Worm (Caenorhabditis elegans) whole organism, L4 larva: ENCODE measurements around the gene T16G12.7.

Experiments
- ama-1 ChIP-seq: fragments of 150-350 bp; optimal IDR thresholded peaks from 2 replicates; lab custom pipeline; 2014; ENCODE audit warnings: inconsistent platforms, mixed read lengths
- dpl-1 ChIP-seq: fragments of 150-350 bp; optimal IDR thresholded peaks from 2 replicates; lab custom pipeline; 2014; ENCODE audit warnings: missing biosample characterization, missing genetic modification reagents, missing genetic modification characterization
- lim-7 ChIP-seq: fragments of 200-800 bp; sonication (Bioruptor generic); IDR thresholded peaks from 2 replicates; pipeline ENCODE4 v1.3.6; 2022; ENCODE audit warnings: missing genetic modification characterization, missing compliant biosample characterization
- lin-13 ChIP-seq: fragments of 150-350 bp; optimal IDR thresholded peaks from 2 replicates; lab custom pipeline; 2014; ENCODE audit warnings: missing biosample characterization, missing genetic modification reagents, missing genetic modification characterization
- mes-2 ChIP-seq: sonication (generic microtip); optimal IDR thresholded peaks from 2 replicates; lab custom pipeline; 2016; ENCODE audit warnings: missing genotype, mild to moderate bottlenecking, missing genetic modification characterization, missing compliant biosample characterization; ENCODE audit not compliant: poor library complexity, severe bottlenecking
- nhr-10 ChIP-seq: fragments of 150-350 bp; optimal IDR thresholded peaks from 2 replicates; lab custom pipeline; 2014; ENCODE audit warnings: missing biosample characterization, missing genetic modification characterization
- nhr-237 ChIP-seq: sonication (generic microtip); optimal IDR thresholded peaks from 2 replicates; lab custom pipeline; 2017; ENCODE audit warnings: missing biosample characterization, missing genetic modification characterization
- nhr-25 ChIP-seq: sonication (generic microtip); optimal IDR thresholded peaks from 2 replicates; lab custom pipeline; 2017; ENCODE audit warnings: missing genetic modification characterization, mild to moderate bottlenecking, missing compliant biosample characterization, antibody characterized with exemption, moderate library complexity, borderline replicate concordance; ENCODE audit not compliant: insufficient read depth
- nhr-77 ChIP-seq: fragments of 150-350 bp; optimal IDR thresholded peaks from 2 replicates; lab custom pipeline; 2014; ENCODE audit warnings: missing biosample characterization, missing genetic modification characterization
- skn-1 ChIP-seq: fragments of 150-350 bp; optimal IDR thresholded peaks from 2 replicates; lab custom pipeline; 2014; ENCODE audit warnings: missing biosample characterization, missing genetic modification characterization
- snpc-4 ChIP-seq: fragments of 150-350 bp; optimal IDR thresholded peaks from 2 replicates; lab custom pipeline; 2014; ENCODE audit warnings: missing biosample characterization, missing genetic modification characterization
- tra-1 ChIP-seq: fragments of 200-800 bp; sonication (Bioruptor generic); IDR thresholded peaks from 2 replicates; pipeline ENCODE4 v1.3.6; 2022; ENCODE audit warnings: missing genetic modification reagents, missing genetic modification characterization, missing compliant biosample characterization

- TF ChIP-seq nhr-77 (tag; lab: Kevin White, UChicago) (no peak), lim-7 (GFP tag; lab: Robert Waterston, UW) (no peak), snpc-4 (tag; lab: Kevin White, UChicago) (no peak), nhr-10 (no peak), nhr-237 (tag; lab: Kevin White, UChicago) (no peak), nhr-25 (tag; lab: Kevin White, UChicago) (no peak), skn-1 (tag; lab: Kevin White, UChicago) (no peak), dpl-1 (GFP tag; lab: Kevin White, UChicago) (no peak), tra-1 (GFP tag; lab: Robert Waterston, UW) (no peak), ama-1 (no peak), mes-2 (no peak), lin-13 (GFP tag; lab: Kevin White, UChicago) (no peak)
Observed at ce11 chrIII:10004213-10004612, 35.7 kb downstream of the T16G12.7 start, which contains the start of gene C05B5.11.
